Fruit fly (Drosophila melanogaster) whole organism, pupa: Measurements from ENCODE around the gene mamo.

Experiments
- CG10348 ChIP-seq: fragments of 200-800 bp; sonication (Bioruptor generic); IDR thresholded peaks from 2 replicates; pipeline ENCODE4 v1.3.6; 2022; ENCODE audit warnings: missing biosample characterization, missing genetic modification characterization
- CG12605 ChIP-seq: fragments of 200-800 bp; sonication (Bioruptor generic); IDR thresholded peaks from 2 replicates; pipeline ENCODE4 v1.3.6; 2022; ENCODE audit warnings: missing biosample characterization, missing genetic modification characterization
- CG13204 ChIP-seq: fragments of 200-800 bp; sonication (Bioruptor generic); optimal IDR thresholded peaks from 2 replicates; lab custom pipeline; 2018; ENCODE audit warnings: missing biosample characterization, mild to moderate bottlenecking, missing genetic modification characterization, moderate library complexity
- CG14655 ChIP-seq: fragments of 200-800 bp; sonication (Bioruptor generic); optimal IDR thresholded peaks from 3 replicates; lab custom pipeline; 2017; ENCODE audit warnings: mild to moderate bottlenecking, missing biosample characterization, missing genetic modification reagents, missing genetic modification characterization
- CG15710 ChIP-seq: fragments of 200-800 bp; sonication (Bioruptor generic); optimal IDR thresholded peaks from 2 replicates; lab custom pipeline; 2018; ENCODE audit warnings: missing biosample characterization, mild to moderate bottlenecking, missing genetic modification characterization, moderate library complexity
- CG17806 ChIP-seq: fragments of 200-800 bp; sonication (Bioruptor generic); optimal IDR thresholded peaks from 2 replicates; lab custom pipeline; 2018; ENCODE audit warnings: missing biosample characterization, mild to moderate bottlenecking, missing genetic modification characterization, moderate library complexity
- CG32121 ChIP-seq: fragments of 200-800 bp; sonication (Bioruptor generic); IDR thresholded peaks from 2 replicates; pipeline ENCODE4 v1.3.6; 2022; ENCODE audit warnings: missing biosample characterization, missing genetic modification characterization
- CG34367 ChIP-seq: fragments of 200-800 bp; sonication (Bioruptor generic); optimal IDR thresholded peaks from 2 replicates; lab custom pipeline; 2018; ENCODE audit warnings: missing biosample characterization, mild to moderate bottlenecking, missing genetic modification characterization
- CG4496 ChIP-seq: fragments of 200-800 bp; sonication (Bioruptor generic); IDR thresholded peaks from 3 replicates; pipeline ENCODE4 v1.3.6; 2022; ENCODE audit warnings: missing biosample characterization, missing genetic modification characterization
- CG8159 ChIP-seq: fragments of 200-800 bp; sonication (Bioruptor generic); optimal IDR thresholded peaks from 3 replicates; lab custom pipeline; 2018; ENCODE audit warnings: missing biosample characterization, mild to moderate bottlenecking, missing genetic modification characterization, moderate library complexity
- CG8301 ChIP-seq: fragments of 200-800 bp; sonication (Bioruptor generic); optimal IDR thresholded peaks from 2 replicates; lab custom pipeline; 2018; ENCODE audit warnings: missing biosample characterization, mild to moderate bottlenecking, missing genetic modification characterization
- CG9948 ChIP-seq: fragments of 200-800 bp; sonication (Bioruptor generic); optimal IDR thresholded peaks from 2 replicates; lab custom pipeline; 2018; ENCODE audit warnings: missing biosample characterization, mild to moderate bottlenecking, missing genetic modification characterization, moderate library complexity
- D1 ChIP-seq: fragments of 200-800 bp; sonication (Bioruptor generic); optimal IDR thresholded peaks from 2 replicates; lab custom pipeline; 2018; ENCODE audit warnings: missing biosample characterization, mild to moderate bottlenecking, missing genetic modification characterization, moderate library complexity
- EcR ChIP-seq: fragments of 200-800 bp; sonication (Bioruptor generic); optimal IDR thresholded peaks from 3 replicates; lab custom pipeline; 2019; ENCODE audit warnings: missing biosample characterization, missing genetic modification characterization, mild to moderate bottlenecking, moderate library complexity, missing genetic modification reagents
- Ets98B ChIP-seq: fragments of 200-800 bp; sonication (Bioruptor generic); IDR thresholded peaks from 2 replicates; pipeline ENCODE4 v1.3.6; 2022; ENCODE audit warnings: missing biosample characterization, missing genetic modification characterization
- Pif1A ChIP-seq: fragments of 200-800 bp; sonication (Bioruptor generic); optimal IDR thresholded peaks from 3 replicates; lab custom pipeline; 2016; ENCODE audit warnings: missing biosample characterization, missing genetic modification characterization
- Pif1B ChIP-seq: fragments of 200-800 bp; sonication (Bioruptor generic); optimal IDR thresholded peaks from 3 replicates; lab custom pipeline; 2016; ENCODE audit warnings: missing biosample characterization, missing genetic modification characterization
- Snoo ChIP-seq: fragments of 200-800 bp; sonication (Bioruptor generic); optimal IDR thresholded peaks from 3 replicates; lab custom pipeline; 2017; ENCODE audit warnings: missing biosample characterization, mild to moderate bottlenecking, missing genetic modification characterization, inconsistent platforms
- fd96Ca ChIP-seq: fragments of 200-800 bp; sonication (Bioruptor generic); IDR thresholded peaks from 3 replicates; pipeline ENCODE4 v1.3.6; 2022; ENCODE audit warnings: missing biosample characterization, missing genetic modification characterization
- gl ChIP-seq: fragments of 200-800 bp; sonication (Bioruptor generic); optimal IDR thresholded peaks from 2 replicates; lab custom pipeline; 2018; ENCODE audit warnings: missing biosample characterization, mild to moderate bottlenecking, missing genetic modification characterization
- rn ChIP-seq: fragments of 200-800 bp; sonication (Bioruptor generic); IDR thresholded peaks from 2 replicates; pipeline ENCODE4 v1.3.6; 2022; ENCODE audit warnings: missing biosample characterization, missing genetic modification characterization

mamo gene

DNA sequence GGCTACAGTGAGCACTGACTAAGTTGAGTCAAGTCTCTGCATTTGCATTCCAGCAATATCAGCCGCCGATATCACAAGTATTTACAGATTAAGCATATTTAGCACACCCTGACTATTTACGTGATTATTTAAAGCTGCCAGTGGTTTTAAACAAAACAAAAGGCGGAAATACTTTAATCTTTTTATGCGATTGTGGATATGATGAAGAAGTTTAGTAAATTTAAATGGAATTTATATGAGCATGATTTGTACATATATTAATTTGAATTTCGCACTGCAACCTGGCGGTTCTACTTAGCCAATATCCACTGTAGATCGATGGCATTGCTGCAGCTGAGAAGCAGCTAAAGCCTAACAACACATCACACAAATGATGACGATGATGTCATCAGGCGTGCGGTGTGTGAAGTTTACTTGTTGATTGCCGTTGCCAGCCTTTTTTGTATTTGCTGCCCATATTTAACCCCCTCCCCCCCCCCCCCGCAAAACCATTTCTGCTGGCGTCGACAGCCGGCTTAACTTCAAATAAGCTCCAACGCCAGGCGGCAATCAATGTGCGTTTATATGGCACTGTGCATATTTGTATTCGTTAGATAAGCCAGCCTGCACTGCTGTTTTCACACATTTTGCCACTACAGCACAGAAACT, 174.7 kb downstream of the mamo start:
- TF ChIP-seq rn (GFP tag; lab: Robert Waterston, UW) (peak; percentile 41; the same call in 1 of the 2 replicates), CG8159 (tag; lab: Kevin White, UChicago) (peak; percentile 76), EcR (GFP tag; lab: Kevin White, UChicago) (no peak), gl (no peak), CG34367 (peak; percentile 58), CG15710 (peak; percentile 73), CG4496 (GFP tag; lab: Robert Waterston, UW) (peak; percentile 45; the same call in 2 of the 3 replicates), CG12605 (GFP tag; lab: Robert Waterston, UW) (peak; percentile 52), Pif1A (GFP tag; lab: Kevin White, UChicago) (peak; percentile 73), fd96Ca (peak; percentile 80), CG9948 (peak; percentile 72), Ets98B (GFP tag; lab: Robert Waterston, UW) (peak; percentile 77; the same call in 1 of the 2 replicates), CG8301 (tag; lab: Kevin White, UChicago) (peak; percentile 86), CG10348 (GFP tag; lab: Robert Waterston, UW) (peak; percentile 58), CG14655 (GFP tag; lab: Kevin White, UChicago) (peak; percentile 89), D1 (peak; percentile 52), Snoo (tag; lab: Kevin White, UChicago) (peak; percentile 71), CG13204 (GFP tag; lab: Kevin White, UChicago) (peak; percentile 31), CG17806 (peak; percentile 59), Pif1B (GFP tag; lab: Kevin White, UChicago) (peak; percentile 38), CG32121 (peak; percentile 77)

DNA sequence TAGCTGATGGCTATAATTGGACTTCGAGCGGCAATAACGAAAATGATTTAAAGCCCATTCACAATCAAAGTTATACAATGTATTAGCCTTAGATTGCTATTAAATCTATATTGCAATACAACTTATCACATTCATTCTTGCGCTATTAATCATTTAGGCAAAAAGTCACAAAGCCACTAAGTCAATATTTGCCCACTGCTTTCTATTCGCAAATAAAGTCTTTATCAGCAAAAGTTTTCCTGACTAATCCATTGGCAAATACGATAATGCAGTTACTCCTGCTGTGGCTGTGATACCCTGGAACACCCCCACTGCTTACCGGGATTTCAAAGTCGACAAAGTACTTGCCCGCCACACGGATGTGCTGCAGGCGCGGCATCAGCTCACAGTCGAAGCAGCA, 176.3 kb downstream of the mamo start:
- TF ChIP-seq EcR (GFP tag; lab: Kevin White, UChicago) (no peak), rn (GFP tag; lab: Robert Waterston, UW) (no peak)

DNA sequence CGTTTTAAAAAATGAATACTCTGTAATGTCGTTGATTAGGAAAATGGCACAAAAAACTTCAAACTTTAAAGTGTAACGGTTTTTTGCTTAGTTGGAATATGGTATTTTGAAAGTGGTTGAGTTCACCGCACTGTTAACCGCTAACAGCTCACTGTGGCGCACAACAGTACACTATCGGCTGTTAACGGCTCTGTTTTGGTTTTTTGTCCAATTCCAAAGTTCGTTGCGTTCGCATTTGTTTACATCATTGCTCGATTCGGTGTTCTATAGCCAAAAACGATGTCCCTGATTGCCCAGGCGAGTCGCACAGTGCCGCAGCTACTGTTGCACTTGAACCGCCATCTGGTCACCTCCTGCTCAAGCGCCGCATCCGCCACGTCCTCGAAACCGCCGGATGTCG, 178.8 kb downstream of the mamo start, which contains the start of gene CG11095:
TSS of gene CG11095 (plus strand) at position 205 of the 400 bp plus-strand sequence.
- TF ChIP-seq CG4496 (GFP tag; lab: Robert Waterston, UW) (peak; percentile 44; the same call in 1 of the 3 replicates), CG14655 (GFP tag; lab: Kevin White, UChicago) (peak; percentile 13), rn (GFP tag; lab: Robert Waterston, UW) (no peak), CG12605 (GFP tag; lab: Robert Waterston, UW) (peak; percentile 61), Pif1A (GFP tag; lab: Kevin White, UChicago) (no peak), gl (peak; percentile 40), Ets98B (GFP tag; lab: Robert Waterston, UW) (peak; percentile 32; the same call in 1 of the 2 replicates), CG32121 (no peak)
- TF ChIP-seq, all 21 proteins: peak for 5

DNA sequence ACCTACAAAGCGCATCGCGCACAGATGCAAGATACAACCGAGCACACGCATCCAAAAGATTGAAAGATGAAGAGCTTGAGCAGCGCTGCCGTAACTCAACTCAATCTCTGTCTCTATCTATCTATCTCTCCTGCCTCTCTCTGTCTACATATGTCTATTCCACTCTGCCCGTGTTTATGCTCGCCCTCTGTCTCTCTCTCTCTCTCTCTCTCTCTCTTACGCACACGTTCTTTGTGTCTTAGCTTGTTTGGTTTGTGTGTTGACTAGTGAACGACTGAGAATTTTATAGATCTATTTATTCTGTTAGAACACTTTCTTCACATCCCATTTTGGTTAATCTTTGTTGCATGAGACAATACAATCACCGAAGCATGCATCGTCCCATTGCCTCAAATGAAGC, 184.8 kb downstream of the mamo start:
- TF ChIP-seq CG14655 (GFP tag; lab: Kevin White, UChicago) (no peak), CG15710 (no peak), CG8159 (tag; lab: Kevin White, UChicago) (no peak), Pif1B (GFP tag; lab: Kevin White, UChicago) (no peak), CG12605 (GFP tag; lab: Robert Waterston, UW) (no peak), CG4496 (GFP tag; lab: Robert Waterston, UW) (peak; percentile 54; the same call in 1 of the 3 replicates), EcR (GFP tag; lab: Kevin White, UChicago) (no peak), fd96Ca (no peak)

DNA sequence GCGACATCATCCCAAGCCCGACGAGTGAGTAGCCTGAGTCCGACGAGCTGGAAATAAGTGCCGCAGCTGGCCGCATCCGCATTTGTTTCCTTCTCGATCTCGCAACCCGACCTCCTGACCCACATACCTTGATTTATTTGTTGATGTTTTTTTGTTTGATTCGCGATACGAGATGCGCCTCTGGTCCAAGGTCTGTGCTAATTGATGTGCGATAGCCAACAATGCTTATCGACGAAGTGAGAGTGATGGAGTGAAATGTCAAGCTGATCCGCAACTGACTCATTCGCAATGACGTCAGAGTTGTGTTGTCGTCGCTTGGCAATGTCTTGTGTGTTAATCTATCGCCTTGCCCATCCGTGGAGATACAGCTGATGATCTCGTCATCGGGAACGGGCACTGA, 185.9 kb downstream of the mamo start:
- TF ChIP-seq EcR (GFP tag; lab: Kevin White, UChicago) (no peak), CG34367 (no peak), Pif1A (GFP tag; lab: Kevin White, UChicago) (no peak), CG8301 (tag; lab: Kevin White, UChicago) (no peak), gl (no peak), Pif1B (GFP tag; lab: Kevin White, UChicago) (no peak), CG13204 (GFP tag; lab: Kevin White, UChicago) (no peak), fd96Ca (no peak), CG9948 (no peak), CG8159 (tag; lab: Kevin White, UChicago) (no peak), CG17806 (no peak), CG32121 (no peak), CG10348 (GFP tag; lab: Robert Waterston, UW) (no peak), CG12605 (GFP tag; lab: Robert Waterston, UW) (no peak), rn (GFP tag; lab: Robert Waterston, UW) (no peak), CG14655 (GFP tag; lab: Kevin White, UChicago) (no peak)
- TF ChIP-seq, all 21 proteins: peak for 0

DNA sequence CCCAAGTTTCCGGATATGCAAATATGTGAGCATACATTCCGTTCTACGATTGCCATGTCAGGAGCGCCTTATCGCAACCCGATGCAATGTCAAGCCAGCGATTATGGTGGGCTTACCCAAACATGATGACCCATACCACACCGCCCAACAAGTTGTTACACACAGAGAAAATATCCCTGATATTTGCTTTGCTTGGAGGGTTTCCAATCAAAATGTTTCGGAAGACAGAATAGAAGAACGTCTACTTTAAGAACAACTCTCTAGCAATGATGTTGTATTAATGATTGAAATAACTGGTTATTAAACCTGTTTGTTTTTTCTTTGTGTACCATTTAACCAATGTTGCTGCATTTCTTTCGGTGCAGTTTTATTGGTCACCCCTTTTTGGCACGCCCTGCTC, 189.6 kb downstream of the mamo start:
- TF ChIP-seq CG13204 (GFP tag; lab: Kevin White, UChicago) (no peak), CG17806 (no peak), CG4496 (GFP tag; lab: Robert Waterston, UW) (peak; percentile 48; the same call in 1 of the 3 replicates), fd96Ca (0 out of 3 replicates have a peak, but pooled peaks have one; percentile 30)
